Worm (Caenorhabditis elegans) whole organism, mixed stage, embryonic: Measurements from ENCODE around the gene atf-2.

Experiments
- M03D4.4 ChIP-seq: sonication (generic microtip); optimal IDR thresholded peaks from 2 replicates; lab custom pipeline; 2017; ENCODE audit warnings: mild to moderate bottlenecking, missing genetic modification characterization, missing compliant biosample characterization
- blmp-1 ChIP-seq: fragments of 150-350 bp; optimal IDR thresholded peaks from 2 replicates; lab custom pipeline; 2014; ENCODE audit warnings: missing biosample characterization, missing genetic modification characterization
- ceh-39 ChIP-seq: fragments of 150-350 bp; optimal IDR thresholded peaks from 2 replicates; lab custom pipeline; 2014; ENCODE audit warnings: missing biosample characterization, missing genetic modification characterization
- ceh-43 ChIP-seq: fragments of 200-800 bp; sonication (Bioruptor generic); optimal IDR thresholded peaks from 2 replicates; lab custom pipeline; 2018; ENCODE audit warnings: mild to moderate bottlenecking, missing genetic modification characterization, moderate library complexity, missing compliant biosample characterization
- ces-1 ChIP-seq: fragments of 150-350 bp; optimal IDR thresholded peaks from 2 replicates; lab custom pipeline; 2014; ENCODE audit warnings: missing biosample characterization, missing genetic modification reagents, missing genetic modification characterization
- cnd-1 ChIP-seq: fragments of 200-800 bp; sonication (Bioruptor generic); optimal IDR thresholded peaks from 2 replicates; lab custom pipeline; 2018; ENCODE audit warnings: mild to moderate bottlenecking, missing genetic modification characterization, missing compliant biosample characterization
- drap-1 ChIP-seq: fragments of 200-800 bp; sonication (Bioruptor generic); optimal IDR thresholded peaks from 3 replicates; lab custom pipeline; 2018; ENCODE audit warnings: mild to moderate bottlenecking, missing genetic modification characterization, missing compliant biosample characterization
- elt-1 ChIP-seq: sonication (generic microtip); optimal IDR thresholded peaks from 2 replicates; lab custom pipeline; 2017; ENCODE audit warnings: missing genetic modification characterization, mild to moderate bottlenecking, missing compliant biosample characterization, antibody characterized with exemption, moderate library complexity, borderline replicate concordance; ENCODE audit not compliant: insufficient read depth
- elt-3 ChIP-seq: fragments of 150-350 bp; optimal IDR thresholded peaks from 2 replicates; lab custom pipeline; 2014; ENCODE audit warnings: missing biosample characterization, missing genetic modification characterization
- ham-2 ChIP-seq: fragments of 200-800 bp; sonication (Bioruptor generic); optimal IDR thresholded peaks from 2 replicates; lab custom pipeline; 2018; ENCODE audit warnings: mild to moderate bottlenecking, missing genetic modification characterization, missing compliant biosample characterization
- hlh-1 ChIP-seq: fragments of 150-350 bp; optimal IDR thresholded peaks from 2 replicates; lab custom pipeline; 2014; ENCODE audit warnings: missing biosample characterization, missing genetic modification reagents, missing genetic modification characterization
- lin-13 ChIP-seq: fragments of 150-350 bp; optimal IDR thresholded peaks from 2 replicates; lab custom pipeline; 2014; ENCODE audit warnings: missing biosample characterization, missing genetic modification characterization
- mab-5 ChIP-seq: fragments of 150-350 bp; optimal IDR thresholded peaks from 2 replicates; lab custom pipeline; 2014; ENCODE audit warnings: missing biosample characterization, missing genetic modification characterization
- mep-1 ChIP-seq: fragments of 150-350 bp; optimal IDR thresholded peaks from 2 replicates; lab custom pipeline; 2017; ENCODE audit warnings: missing biosample characterization, missing genetic modification reagents, missing genetic modification characterization, inconsistent platforms
- mls-2 ChIP-seq: sonication (generic microtip); optimal IDR thresholded peaks from 2 replicates; lab custom pipeline; 2016; ENCODE audit warnings: mild to moderate bottlenecking, missing genetic modification characterization, moderate library complexity, missing compliant biosample characterization
- nhr-12 ChIP-seq: fragments of 150-350 bp; optimal IDR thresholded peaks from 2 replicates; lab custom pipeline; 2014; ENCODE audit warnings: missing biosample characterization, missing genetic modification characterization
- nhr-2 ChIP-seq: fragments of 150-350 bp; optimal IDR thresholded peaks from 2 replicates; lab custom pipeline; 2014; ENCODE audit warnings: missing biosample characterization, missing genetic modification characterization
- nhr-237 ChIP-seq: fragments of 150-350 bp; optimal IDR thresholded peaks from 2 replicates; lab custom pipeline; 2014; ENCODE audit warnings: missing biosample characterization, missing genetic modification characterization
- nhr-76 ChIP-seq: sonication (generic microtip); optimal IDR thresholded peaks from 2 replicates; lab custom pipeline; 2017; ENCODE audit warnings: missing biosample characterization, missing genetic modification characterization
- pha-4 ChIP-seq: fragments of 150-350 bp; optimal IDR thresholded peaks from 2 replicates; lab custom pipeline; 2018; ENCODE audit warnings: missing biosample characterization, missing genetic modification reagents, missing genetic modification characterization
- sem-2 ChIP-seq: fragments of 200-800 bp; sonication (Bioruptor generic); optimal IDR thresholded peaks from 2 replicates; lab custom pipeline; 2018; ENCODE audit warnings: mild to moderate bottlenecking, missing genetic modification characterization, missing compliant biosample characterization
- tbx-8 ChIP-seq: fragments of 200-800 bp; sonication (Bioruptor generic); optimal IDR thresholded peaks from 2 replicates; lab custom pipeline; 2018; ENCODE audit warnings: mild to moderate bottlenecking, missing genetic modification characterization, moderate library complexity, missing compliant biosample characterization
- unc-120 ChIP-seq: sonication (generic microtip); optimal IDR thresholded peaks from 2 replicates; lab custom pipeline; 2017; ENCODE audit warnings: missing genetic modification characterization, missing compliant biosample characterization; ENCODE audit not compliant: poor library complexity, severe bottlenecking
- unc-62 ChIP-seq: fragments of 150-350 bp; optimal IDR thresholded peaks from 2 replicates; lab custom pipeline; 2014; ENCODE audit warnings: missing biosample characterization, missing genetic modification reagents, missing genetic modification characterization
- zip-8 ChIP-seq: fragments of 150-350 bp; optimal IDR thresholded peaks from 2 replicates; lab custom pipeline; 2014; ENCODE audit warnings: missing biosample characterization, missing genetic modification characterization
- ztf-11 ChIP-seq: fragments of 150-350 bp; optimal IDR thresholded peaks from 2 replicates; lab custom pipeline; 2014; ENCODE audit warnings: missing biosample characterization, missing genetic modification characterization

Gene atf-2

DNA sequence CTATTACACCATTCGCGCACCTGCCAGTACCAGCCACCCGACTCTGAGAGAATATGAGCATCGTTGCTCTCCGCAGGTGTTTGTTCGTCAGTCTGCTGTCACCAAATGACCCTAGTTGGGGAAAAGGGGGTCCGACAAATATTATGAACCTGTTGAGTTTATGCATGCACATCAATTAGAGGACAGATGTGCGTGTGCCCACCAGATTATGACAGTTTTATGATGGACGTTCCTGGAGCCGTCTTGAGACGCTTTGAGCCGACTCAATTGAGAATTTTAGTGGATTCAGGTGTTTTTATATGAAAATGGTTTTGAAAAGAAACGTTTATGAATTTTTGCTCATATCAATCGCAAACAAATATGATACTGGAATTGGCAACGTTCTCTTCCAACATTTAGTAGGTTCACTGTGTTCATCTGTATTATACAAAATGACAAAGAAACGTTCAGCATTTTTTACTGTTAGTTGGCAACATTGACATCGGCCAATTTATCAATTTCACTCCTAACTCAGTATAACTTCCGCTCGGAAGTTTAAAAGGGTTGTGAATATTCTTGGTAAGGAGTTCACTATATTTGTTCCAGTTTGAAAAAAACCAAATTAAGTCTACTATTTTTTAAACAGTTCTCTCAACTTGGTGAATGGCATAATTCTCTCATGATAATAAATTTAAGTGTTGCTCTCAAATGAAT lies 4.4 kb upstream of the atf-2 start:
- TF ChIP-seq sem-2 (GFP tag; lab: Kevin White, UChicago) = no peak
- TF ChIP-seq nhr-76 = no peak
- no peak for TF ChIP-seq zip-8 (tag; lab: Kevin White, UChicago)
- TF ChIP-seq unc-120 (tag; lab: Kevin White, UChicago) = peak; percentile 1
- TF ChIP-seq lin-13 (tag; lab: Kevin White, UChicago) = no peak
- peak; percentile 41 for TF ChIP-seq hlh-1 (tag; lab: Kevin White, UChicago)
- no peak for TF ChIP-seq ztf-11 (tag; lab: Kevin White, UChicago)
- TF ChIP-seq cnd-1 = peak; percentile 59
- no peak for TF ChIP-seq ces-1 (GFP tag; lab: Kevin White, UChicago)
- TF ChIP-seq unc-62 (GFP tag; lab: Kevin White, UChicago) = peak; percentile 78
- TF ChIP-seq tbx-8 (GFP tag; lab: Kevin White, UChicago) = no peak
- no peak for TF ChIP-seq ceh-43 (GFP tag; lab: Kevin White, UChicago)
- no peak for TF ChIP-seq elt-1 (tag; lab: Kevin White, UChicago)
- TF ChIP-seq nhr-2 = peak; percentile 86
- TF ChIP-seq, all 35 proteins: peak for 5

DNA sequence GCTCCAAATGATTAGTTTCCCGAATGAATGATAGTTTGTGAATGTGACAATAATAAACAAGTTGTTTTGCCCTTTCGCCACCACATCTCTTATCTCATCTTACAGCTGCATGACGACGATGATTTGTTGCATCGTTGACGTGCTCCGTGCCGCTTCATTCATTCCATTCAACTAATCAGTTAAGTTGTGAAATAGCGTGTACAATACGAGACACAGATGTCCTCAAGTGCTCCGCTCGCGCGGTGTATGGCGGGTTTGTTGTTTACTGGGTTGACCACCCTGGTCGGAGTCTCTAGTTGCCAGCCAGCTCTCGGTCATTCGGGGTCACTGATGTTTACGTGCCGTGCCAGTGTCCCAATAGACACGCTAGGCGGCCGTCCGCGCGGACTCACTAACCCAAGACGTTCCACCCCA lies 3.8 kb upstream of the atf-2 start:
- TF ChIP-seq pha-4 (tag; lab: Kevin White, UChicago) = peak; percentile 69
- peak; percentile 30 for TF ChIP-seq ces-1 (GFP tag; lab: Kevin White, UChicago)
- TF ChIP-seq unc-120 (tag; lab: Kevin White, UChicago) = peak; percentile 24
- TF ChIP-seq nhr-237 = no peak
- no peak for TF ChIP-seq ceh-39 (tag; lab: Kevin White, UChicago)
- peak; percentile 68 for TF ChIP-seq mls-2 (tag; lab: Kevin White, UChicago)
- TF ChIP-seq unc-62 (GFP tag; lab: Kevin White, UChicago) = peak; percentile 65
- no peak for TF ChIP-seq sem-2 (GFP tag; lab: Kevin White, UChicago)
- peak; percentile 29 for TF ChIP-seq ceh-43 (GFP tag; lab: Kevin White, UChicago)
- TF ChIP-seq cnd-1 = peak; percentile 63
- TF ChIP-seq drap-1 (GFP tag; lab: Kevin White, UChicago) = peak; percentile 55
- TF ChIP-seq mab-5 (tag; lab: Kevin White, UChicago) = peak; percentile 32
- TF ChIP-seq mep-1 (tag; lab: Kevin White, UChicago) = peak; percentile 8
- TF ChIP-seq nhr-2 = peak; percentile 7
- peak; percentile 40 for TF ChIP-seq M03D4.4

DNA sequence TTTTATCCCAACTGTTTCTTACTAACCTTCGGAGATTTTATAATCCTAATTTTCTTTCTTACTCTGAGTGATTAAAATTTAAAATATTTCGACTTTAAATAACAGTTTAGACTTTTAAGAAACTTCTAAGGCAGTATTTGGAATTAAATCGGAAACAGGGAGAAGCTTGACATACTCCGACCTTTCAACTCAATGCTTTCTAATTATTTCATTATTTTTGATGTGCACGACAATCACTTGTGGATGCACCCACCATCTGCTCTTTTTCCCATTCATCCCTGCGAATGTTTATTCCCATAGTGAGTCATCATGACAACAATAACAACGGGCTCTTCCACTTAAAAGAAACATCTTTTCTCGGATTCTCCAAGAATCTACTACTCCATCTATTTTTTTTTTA lies 3.1 kb upstream of the atf-2 start:
- TF ChIP-seq ces-1 (GFP tag; lab: Kevin White, UChicago) (peak; percentile 58), nhr-76 (no peak), cnd-1 (peak; percentile 69)

DNA sequence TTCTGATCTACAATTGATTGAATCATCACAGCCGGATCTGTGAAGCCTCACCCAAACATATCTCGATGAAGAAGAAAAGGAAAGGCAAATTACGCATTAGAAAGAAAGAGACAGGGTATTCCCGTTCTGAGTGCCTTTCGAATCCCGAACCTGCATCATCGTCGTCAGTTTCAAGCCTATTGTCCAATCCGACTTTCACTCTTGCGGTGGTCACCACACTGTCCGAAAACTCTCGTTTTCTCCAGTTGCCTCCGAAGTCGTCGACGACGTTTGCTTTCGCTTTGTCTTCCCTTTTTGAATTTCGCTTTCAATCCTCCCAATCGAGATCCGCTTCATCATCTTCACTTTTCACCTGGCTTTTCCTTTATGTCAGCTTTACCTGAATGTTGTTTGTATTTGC lies 2.7 kb upstream of the atf-2 start:
- TF ChIP-seq elt-3 (tag; lab: Kevin White, UChicago) = no peak
- peak; percentile 58 for TF ChIP-seq elt-1 (tag; lab: Kevin White, UChicago)
- TF ChIP-seq ceh-39 (tag; lab: Kevin White, UChicago) = no peak
- TF ChIP-seq blmp-1 (tag; lab: Kevin White, UChicago) = peak; percentile 99
- TF ChIP-seq ham-2 (GFP tag; lab: Kevin White, UChicago) = peak; percentile 80

- TF ChIP-seq unc-62 (GFP tag; lab: Kevin White, UChicago) (no peak), sem-2 (GFP tag; lab: Kevin White, UChicago) (no peak), pha-4 (tag; lab: Kevin White, UChicago) (no peak), M03D4.4 (no peak), ceh-39 (tag; lab: Kevin White, UChicago) (no peak), ham-2 (GFP tag; lab: Kevin White, UChicago) (no peak), ceh-43 (GFP tag; lab: Kevin White, UChicago) (no peak), drap-1 (GFP tag; lab: Kevin White, UChicago) (no peak), mep-1 (tag; lab: Kevin White, UChicago) (no peak), blmp-1 (tag; lab: Kevin White, UChicago) (no peak), hlh-1 (tag; lab: Kevin White, UChicago) (no peak)
Measured at ce11 chrII:8750056-8750455, 1.7 kb upstream of the atf-2 start.

DNA sequence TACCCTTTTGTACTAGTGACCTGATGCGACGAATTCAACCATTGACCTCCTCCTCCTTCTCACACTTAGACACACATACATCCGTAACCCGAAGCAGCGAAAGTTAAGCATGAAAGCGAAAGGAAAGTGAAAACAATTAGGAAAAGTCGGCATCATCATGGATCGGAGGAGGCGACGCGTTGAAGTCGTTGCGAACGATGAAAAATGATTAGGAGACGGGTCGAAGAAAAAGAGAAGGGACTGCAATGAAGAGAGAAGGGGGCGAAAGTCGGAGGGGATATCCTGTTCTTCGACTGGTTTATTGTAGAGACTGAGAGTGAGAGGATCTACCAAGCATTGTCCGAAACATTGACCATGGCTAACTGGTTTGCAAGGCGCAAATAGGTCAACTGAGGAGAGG lies 744 bp upstream of the atf-2 start:
- TF ChIP-seq ham-2 (GFP tag; lab: Kevin White, UChicago) = peak; percentile 99
- TF ChIP-seq nhr-12 (tag; lab: Kevin White, UChicago) = no peak
- peak; percentile 1 for TF ChIP-seq elt-1 (tag; lab: Kevin White, UChicago)
- peak; percentile 5 for TF ChIP-seq mep-1 (tag; lab: Kevin White, UChicago)
- peak; percentile 100 for TF ChIP-seq blmp-1 (tag; lab: Kevin White, UChicago)
- peak; percentile 8 for TF ChIP-seq nhr-237
- TF ChIP-seq elt-3 (tag; lab: Kevin White, UChicago) = no peak
- no peak for TF ChIP-seq mls-2 (tag; lab: Kevin White, UChicago)
